Fruit fly (Drosophila melanogaster): ENCODE data around the gene knk.

DNA sequence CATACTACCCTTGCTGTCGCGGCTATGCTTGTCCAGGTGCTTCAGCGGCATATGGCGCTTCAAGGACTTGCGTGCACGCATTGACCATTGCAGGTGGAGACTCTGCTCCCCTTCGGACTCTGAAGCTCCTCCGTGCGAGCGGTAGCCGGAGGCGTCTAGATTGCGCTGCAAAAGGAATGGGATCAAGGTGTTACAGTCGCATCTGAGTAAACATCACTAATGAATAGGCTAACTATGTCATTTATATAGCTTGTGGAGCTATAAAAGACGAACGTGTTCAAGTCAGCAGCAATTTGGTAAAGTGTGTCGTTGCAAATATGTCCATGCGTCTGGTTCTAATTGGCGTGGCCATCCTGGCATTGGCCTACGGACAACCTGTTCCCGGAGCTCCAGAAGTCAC lies 17.3 kb upstream of the knk start, which contains the start of gene CG42759:
- TF ChIP-seq pros (GFP tag; optimal IDR thresholded peaks at IDR 0.05) (no peak), Sox102F (GFP tag; optimal IDR thresholded peaks at IDR 0.05) (no peak)

Data from whole organism, embryonic.